Worm (Caenorhabditis elegans) whole organism, L4 larva: ENCODE measurements around the gene srh-251.

Experiments
- aly-2 ChIP-seq: sonication (generic microtip); optimal IDR thresholded peaks from 2 replicates; lab custom pipeline; 2018; ENCODE audit warnings: missing biosample characterization, missing genetic modification characterization
- ama-1 ChIP-seq: fragments of 150-350 bp; optimal IDR thresholded peaks from 2 replicates; lab custom pipeline; 2014; ENCODE audit warnings: inconsistent platforms, mixed read lengths
- ceh-82 ChIP-seq: sonication (generic microtip); optimal IDR thresholded peaks from 2 replicates; lab custom pipeline; 2017; ENCODE audit warnings: missing biosample characterization, missing genetic modification characterization
- dpl-1 ChIP-seq: fragments of 150-350 bp; optimal IDR thresholded peaks from 2 replicates; lab custom pipeline; 2014; ENCODE audit warnings: missing biosample characterization, missing genetic modification reagents, missing genetic modification characterization
- lsy-2 ChIP-seq, 2 experiments: fragments of 150-350 bp in 1 of 2; sonication (generic microtip) in 1 of 2; optimal IDR thresholded peaks; 2 replicates each; lab custom pipeline; 2014 to 2017; ENCODE audit warnings: missing biosample characterization in 2 of 2, missing genetic modification characterization in 2 of 2
- mep-1 ChIP-seq: fragments of 150-350 bp; sonication (generic microtip); optimal IDR thresholded peaks from 3 replicates; lab custom pipeline; 2014; ENCODE audit warnings: missing biosample characterization, missing genetic modification characterization
- mes-2 ChIP-seq: sonication (generic microtip); optimal IDR thresholded peaks from 2 replicates; lab custom pipeline; 2016; ENCODE audit warnings: missing genotype, mild to moderate bottlenecking, missing genetic modification characterization, missing compliant biosample characterization; ENCODE audit not compliant: poor library complexity, severe bottlenecking
- mxl-3 ChIP-seq: fragments of 200-800 bp; sonication (Bioruptor generic); optimal IDR thresholded peaks from 2 replicates; lab custom pipeline; 2018; ENCODE audit warnings: mild to moderate bottlenecking, missing genetic modification characterization, missing compliant biosample characterization
- nhr-11 ChIP-seq: fragments of 150-350 bp; optimal IDR thresholded peaks from 2 replicates; lab custom pipeline; 2014; ENCODE audit warnings: missing biosample characterization, missing genetic modification characterization
- nhr-111 ChIP-seq: fragments of 200-800 bp; sonication (Bioruptor generic); optimal IDR thresholded peaks from 2 replicates; lab custom pipeline; 2018; ENCODE audit warnings: mild to moderate bottlenecking, missing genetic modification characterization, missing compliant biosample characterization
- nhr-42 ChIP-seq: fragments of 200-800 bp; sonication (Bioruptor generic); IDR thresholded peaks from 2 replicates; pipeline ENCODE4 v1.3.6; 2022; ENCODE audit warnings: missing genetic modification characterization, missing compliant biosample characterization
- spr-1 ChIP-seq: sonication (generic microtip); optimal IDR thresholded peaks from 2 replicates; lab custom pipeline; 2016; ENCODE audit warnings: mild to moderate bottlenecking, missing genetic modification characterization, missing compliant biosample characterization

ce11 chrV:15384733-15385132 is 5.0 kb upstream of the srh-251 start, which contains the start of gene str-102:
- TF ChIP-seq nhr-111 (no peak), spr-1 (tag; lab: Kevin White, UChicago) (no peak), dpl-1 (no peak), nhr-42 (no peak), nhr-11 (tag; lab: Kevin White, UChicago) (no peak), ama-1 (lab: Kevin White, UChicago) (no peak), aly-2 (tag; lab: Kevin White, UChicago) (no peak), mxl-3 (GFP tag; lab: Kevin White, UChicago) (no peak), ceh-82 (tag; lab: Kevin White, UChicago) (no peak), mep-1 (no peak), lsy-2 (tag; optimal IDR thresholded peaks at IDR 0.05; lab: Kevin White, UChicago) (no peak), mes-2 (no peak)
